Worm (Caenorhabditis elegans) whole organism, L4 larva: ENCODE results near the gene fbxa-99.

Experiments
- R02D3.7 ChIP-seq: fragments of 150-350 bp; sonication (generic microtip); optimal IDR thresholded peaks from 3 replicates; lab custom pipeline; 2014; ENCODE audit warnings: missing biosample characterization, missing genetic modification characterization
- Y105C5A.15 ChIP-seq: fragments of 200-800 bp; sonication (Bioruptor generic); IDR thresholded peaks from 2 replicates; pipeline ENCODE4 v1.3.6; 2022; ENCODE audit warnings: missing genetic modification characterization, missing compliant biosample characterization
- ZK546.5 ChIP-seq, 2 experiments: sonication (generic microtip); optimal IDR thresholded peaks; 2 replicates each; lab custom pipeline; 2017; ENCODE audit warnings: missing biosample characterization in 2 of 2, missing genetic modification characterization in 2 of 2
- ceh-62 ChIP-seq: sonication (generic microtip); optimal IDR thresholded peaks from 2 replicates; lab custom pipeline; 2017; ENCODE audit warnings: missing biosample characterization, missing genetic modification characterization
- cey-2 ChIP-seq: sonication (generic microtip); optimal IDR thresholded peaks from 3 replicates; lab custom pipeline; 2017; ENCODE audit warnings: missing genetic modification characterization, mild to moderate bottlenecking, missing compliant biosample characterization, antibody characterized with exemption, borderline replicate concordance; ENCODE audit not compliant: insufficient read depth
- dve-1 ChIP-seq: sonication (generic microtip); optimal IDR thresholded peaks from 2 replicates; lab custom pipeline; 2017; ENCODE audit warnings: antibody characterized with exemption, mild to moderate bottlenecking, missing genetic modification characterization, missing compliant biosample characterization; ENCODE audit not compliant: insufficient read depth
- fkh-10 ChIP-seq: fragments of 150-350 bp; optimal IDR thresholded peaks from 2 replicates; lab custom pipeline; 2014; ENCODE audit warnings: missing biosample characterization, missing genetic modification reagents, missing genetic modification characterization
- mep-1 ChIP-seq: fragments of 150-350 bp; sonication (generic microtip); optimal IDR thresholded peaks from 3 replicates; lab custom pipeline; 2014; ENCODE audit warnings: missing biosample characterization, missing genetic modification characterization
- nhr-237 ChIP-seq: sonication (generic microtip); optimal IDR thresholded peaks from 2 replicates; lab custom pipeline; 2017; ENCODE audit warnings: missing biosample characterization, missing genetic modification characterization
- nhr-28 ChIP-seq: fragments of 150-350 bp; optimal IDR thresholded peaks from 2 replicates; lab custom pipeline; 2014; ENCODE audit warnings: missing biosample characterization, missing genetic modification characterization
- snpc-4 ChIP-seq: fragments of 150-350 bp; optimal IDR thresholded peaks from 2 replicates; lab custom pipeline; 2014; ENCODE audit warnings: missing biosample characterization, missing genetic modification characterization

ce11 chrV:16017671-16018070 is 35.0 kb upstream of the fbxa-99 start, which contains the start of gene srx-43:
- TF ChIP-seq ZK546.5 (tag; optimal IDR thresholded peaks at IDR 0.05; lab: Kevin White, UChicago) (no peak), Y105C5A.15 (GFP tag; lab: Robert Waterston, UW) (no peak), ceh-62 (tag; lab: Kevin White, UChicago) (no peak), fkh-10 (no peak), dve-1 (tag; lab: Kevin White, UChicago) (no peak), nhr-28 (no peak), R02D3.7 (no peak), mep-1 (tag; lab: Kevin White, UChicago) (no peak), nhr-237 (tag; lab: Kevin White, UChicago) (no peak), cey-2 (tag; lab: Kevin White, UChicago) (no peak), snpc-4 (tag; lab: Kevin White, UChicago) (no peak)
